Fruit fly (Drosophila melanogaster) whole organism, embryonic: ENCODE results near the gene CG10638.

Source experiments
- CG15514 ChIP-seq: fragments of 200-800 bp; sonication (Bioruptor generic); optimal IDR thresholded peaks from 3 replicates; lab custom pipeline; 2017; ENCODE audit warnings: missing biosample characterization, missing genetic modification characterization, mild to moderate bottlenecking, moderate library complexity, missing genetic modification reagents
- CG15601 ChIP-seq: fragments of 200-800 bp; sonication (Bioruptor generic); optimal IDR thresholded peaks from 3 replicates; lab custom pipeline; 2019; ENCODE audit warnings: missing biosample characterization, mild to moderate bottlenecking, missing genetic modification characterization, moderate library complexity
- Dip3 ChIP-seq: fragments of 200-800 bp; sonication (Bioruptor generic); optimal IDR thresholded peaks from 3 replicates; lab custom pipeline; 2016; ENCODE audit warnings: missing biosample characterization, missing genetic modification characterization
- Lim3 ChIP-seq: fragments of 200-800 bp; sonication (Bioruptor generic); IDR thresholded peaks from 2 replicates; pipeline ENCODE4 v1.3.6; 2022; ENCODE audit warnings: missing biosample characterization, missing genetic modification characterization
- Max ChIP-seq: fragments of 200-800 bp; sonication (Bioruptor generic); optimal IDR thresholded peaks from 2 replicates; lab custom pipeline; 2016; ENCODE audit warnings: missing biosample characterization, mild to moderate bottlenecking, missing genetic modification characterization
- Mrtf ChIP-seq: fragments of 200-800 bp; sonication (Bioruptor generic); IDR thresholded peaks from 3 replicates; pipeline ENCODE4 v1.3.6; 2022; ENCODE audit warnings: missing biosample characterization, missing genetic modification characterization
- Rx ChIP-seq: fragments of 200-800 bp; sonication (Bioruptor generic); IDR thresholded peaks from 2 replicates; pipeline ENCODE4 v1.3.6; 2022; ENCODE audit warnings: missing biosample characterization, missing genetic modification characterization
- lilli ChIP-seq: fragments of 200-800 bp; sonication (Bioruptor generic); optimal IDR thresholded peaks from 3 replicates; lab custom pipeline; 2016; ENCODE audit warnings: missing biosample characterization, missing genetic modification characterization
- org-1 ChIP-seq: fragments of 200-800 bp; sonication (Bioruptor generic); optimal IDR thresholded peaks from 2 replicates; lab custom pipeline; 2017; ENCODE audit warnings: missing biosample characterization, missing genetic modification characterization
- pnt ChIP-seq: fragments of 200-800 bp; sonication (Bioruptor generic); optimal IDR thresholded peaks from 3 replicates; lab custom pipeline; 2016; ENCODE audit warnings: missing biosample characterization, missing genetic modification characterization

- no peak for TF ChIP-seq CG15514 (GFP tag; lab: Kevin White, UChicago)
- no peak for TF ChIP-seq Lim3 (GFP tag; lab: Robert Waterston, UW)
- no peak for TF ChIP-seq Dip3 (GFP tag; lab: Kevin White, UChicago)
- TF ChIP-seq Mrtf (GFP tag; lab: Robert Waterston, UW) = no peak
- TF ChIP-seq CG15601 (tag; lab: Kevin White, UChicago) = no peak
- no peak for TF ChIP-seq org-1
- no peak for TF ChIP-seq pnt (GFP tag; lab: Kevin White, UChicago)
- TF ChIP-seq lilli (GFP tag; lab: Kevin White, UChicago) = no peak
- no peak for TF ChIP-seq Rx (GFP tag; lab: Robert Waterston, UW)
- TF ChIP-seq Max (GFP tag; lab: Kevin White, UChicago) = no peak
Measured at dm6 chr3L:12532220-12532619, 31.1 kb upstream of the CG10638 start.
